Worm (Caenorhabditis elegans) whole organism, mixed stage, embryonic: ENCODE results near the gene srx-31.
"Not testable (repeated sequence)": the region's sequence is repeated elsewhere in the genome, so short reads cannot be mapped to it uniquely, and the experiment has no call there.

ENCODE experiments used
- M03D4.4 ChIP-seq: sonication (generic microtip); optimal IDR thresholded peaks from 2 replicates; lab custom pipeline; 2017; ENCODE audit warnings: mild to moderate bottlenecking, missing genetic modification characterization, missing compliant biosample characterization
- bed-3 ChIP-seq: fragments of 200-800 bp; sonication (Bioruptor generic); optimal IDR thresholded peaks from 3 replicates; lab custom pipeline; 2018; ENCODE audit warnings: mild to moderate bottlenecking, missing genetic modification characterization, moderate library complexity, missing compliant biosample characterization
- blmp-1 ChIP-seq: fragments of 150-350 bp; optimal IDR thresholded peaks from 2 replicates; lab custom pipeline; 2014; ENCODE audit warnings: missing biosample characterization, missing genetic modification characterization
- ceh-39 ChIP-seq: fragments of 150-350 bp; optimal IDR thresholded peaks from 2 replicates; lab custom pipeline; 2014; ENCODE audit warnings: missing biosample characterization, missing genetic modification characterization
- ceh-43 ChIP-seq: fragments of 200-800 bp; sonication (Bioruptor generic); optimal IDR thresholded peaks from 2 replicates; lab custom pipeline; 2018; ENCODE audit warnings: mild to moderate bottlenecking, missing genetic modification characterization, moderate library complexity, missing compliant biosample characterization
- ceh-83 ChIP-seq: fragments of 200-800 bp; sonication (Bioruptor generic); optimal IDR thresholded peaks from 2 replicates; lab custom pipeline; 2018; ENCODE audit warnings: mild to moderate bottlenecking, missing genetic modification characterization, missing compliant biosample characterization
- drap-1 ChIP-seq: fragments of 200-800 bp; sonication (Bioruptor generic); optimal IDR thresholded peaks from 3 replicates; lab custom pipeline; 2018; ENCODE audit warnings: mild to moderate bottlenecking, missing genetic modification characterization, missing compliant biosample characterization
- elt-1 ChIP-seq: sonication (generic microtip); optimal IDR thresholded peaks from 2 replicates; lab custom pipeline; 2017; ENCODE audit warnings: missing genetic modification characterization, mild to moderate bottlenecking, missing compliant biosample characterization, antibody characterized with exemption, moderate library complexity, borderline replicate concordance; ENCODE audit not compliant: insufficient read depth
- elt-3 ChIP-seq: fragments of 150-350 bp; optimal IDR thresholded peaks from 2 replicates; lab custom pipeline; 2014; ENCODE audit warnings: missing biosample characterization, missing genetic modification characterization
- flh-1 ChIP-seq: fragments of 200-800 bp; sonication (Bioruptor generic); optimal IDR thresholded peaks from 2 replicates; lab custom pipeline; 2018; ENCODE audit warnings: mild to moderate bottlenecking, missing genetic modification characterization, moderate library complexity, missing compliant biosample characterization
- ham-2 ChIP-seq: fragments of 200-800 bp; sonication (Bioruptor generic); optimal IDR thresholded peaks from 2 replicates; lab custom pipeline; 2018; ENCODE audit warnings: mild to moderate bottlenecking, missing genetic modification characterization, missing compliant biosample characterization
- lin-13 ChIP-seq: fragments of 150-350 bp; optimal IDR thresholded peaks from 2 replicates; lab custom pipeline; 2014; ENCODE audit warnings: missing biosample characterization, missing genetic modification characterization
- lin-32 ChIP-seq: fragments of 200-800 bp; sonication (Bioruptor generic); optimal IDR thresholded peaks from 2 replicates; lab custom pipeline; 2018; ENCODE audit warnings: mild to moderate bottlenecking, missing genetic modification characterization, missing compliant biosample characterization
- lsy-2 ChIP-seq: fragments of 150-350 bp; optimal IDR thresholded peaks from 2 replicates; lab custom pipeline; 2014; ENCODE audit warnings: missing biosample characterization, missing genetic modification characterization
- mab-5 ChIP-seq: fragments of 150-350 bp; optimal IDR thresholded peaks from 2 replicates; lab custom pipeline; 2014; ENCODE audit warnings: missing biosample characterization, missing genetic modification characterization
- mep-1 ChIP-seq: fragments of 150-350 bp; optimal IDR thresholded peaks from 2 replicates; lab custom pipeline; 2017; ENCODE audit warnings: missing biosample characterization, missing genetic modification reagents, missing genetic modification characterization, inconsistent platforms
- mls-2 ChIP-seq: sonication (generic microtip); optimal IDR thresholded peaks from 2 replicates; lab custom pipeline; 2016; ENCODE audit warnings: mild to moderate bottlenecking, missing genetic modification characterization, moderate library complexity, missing compliant biosample characterization
- nhr-2 ChIP-seq: fragments of 150-350 bp; optimal IDR thresholded peaks from 2 replicates; lab custom pipeline; 2014; ENCODE audit warnings: missing biosample characterization, missing genetic modification characterization
- nhr-237 ChIP-seq: fragments of 150-350 bp; optimal IDR thresholded peaks from 2 replicates; lab custom pipeline; 2014; ENCODE audit warnings: missing biosample characterization, missing genetic modification characterization
- nhr-28 ChIP-seq: fragments of 150-350 bp; optimal IDR thresholded peaks from 2 replicates; lab custom pipeline; 2014; ENCODE audit warnings: missing biosample characterization, missing genetic modification characterization
- nhr-76 ChIP-seq: sonication (generic microtip); optimal IDR thresholded peaks from 2 replicates; lab custom pipeline; 2017; ENCODE audit warnings: missing biosample characterization, missing genetic modification characterization
- pha-4 ChIP-seq: fragments of 150-350 bp; optimal IDR thresholded peaks from 2 replicates; lab custom pipeline; 2018; ENCODE audit warnings: missing biosample characterization, missing genetic modification reagents, missing genetic modification characterization
- sem-2 ChIP-seq: fragments of 200-800 bp; sonication (Bioruptor generic); optimal IDR thresholded peaks from 2 replicates; lab custom pipeline; 2018; ENCODE audit warnings: mild to moderate bottlenecking, missing genetic modification characterization, missing compliant biosample characterization
- snpc-4 ChIP-seq: fragments of 150-350 bp; optimal IDR thresholded peaks from 2 replicates; lab custom pipeline; 2014; ENCODE audit warnings: missing biosample characterization, missing genetic modification characterization
- sptf-1 ChIP-seq: sonication (generic microtip); optimal IDR thresholded peaks from 2 replicates; lab custom pipeline; 2017; ENCODE audit warnings: mild to moderate bottlenecking, missing genetic modification characterization, moderate library complexity, missing compliant biosample characterization
- tbx-8 ChIP-seq: fragments of 200-800 bp; sonication (Bioruptor generic); optimal IDR thresholded peaks from 2 replicates; lab custom pipeline; 2018; ENCODE audit warnings: mild to moderate bottlenecking, missing genetic modification characterization, moderate library complexity, missing compliant biosample characterization
- unc-120 ChIP-seq: sonication (generic microtip); optimal IDR thresholded peaks from 2 replicates; lab custom pipeline; 2017; ENCODE audit warnings: missing genetic modification characterization, missing compliant biosample characterization; ENCODE audit not compliant: poor library complexity, severe bottlenecking
- unc-39 ChIP-seq: fragments of 150-350 bp; optimal IDR thresholded peaks from 2 replicates; lab custom pipeline; 2014; ENCODE audit warnings: missing biosample characterization, missing genetic modification characterization
- unc-62 ChIP-seq: fragments of 150-350 bp; optimal IDR thresholded peaks from 2 replicates; lab custom pipeline; 2014; ENCODE audit warnings: missing biosample characterization, missing genetic modification reagents, missing genetic modification characterization
- zip-8 ChIP-seq: fragments of 150-350 bp; optimal IDR thresholded peaks from 2 replicates; lab custom pipeline; 2014; ENCODE audit warnings: missing biosample characterization, missing genetic modification characterization

srx-31 gene

DNA sequence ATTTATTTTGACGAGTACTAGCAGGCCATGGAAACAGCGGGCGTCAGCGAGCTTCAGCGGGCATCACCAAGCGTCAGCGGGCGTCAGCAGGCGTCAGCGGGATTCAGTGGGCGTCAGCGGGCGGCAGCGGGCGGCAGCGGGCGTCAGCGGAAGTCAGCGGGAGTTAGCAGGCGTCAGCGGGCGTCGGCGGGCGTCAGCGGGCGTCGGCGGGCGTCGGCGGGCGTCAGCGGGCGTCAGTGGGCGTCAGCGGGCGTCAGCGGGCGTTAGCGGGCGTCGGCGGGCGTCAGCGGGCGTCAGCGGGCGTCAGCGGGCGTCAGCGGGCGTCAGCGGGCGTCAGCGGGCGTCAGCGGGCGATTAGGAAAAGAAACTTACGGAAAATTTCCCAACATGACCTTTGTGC lies 19.8 kb upstream of the srx-31 start:
- no peak for TF ChIP-seq M03D4.4 (tag; lab: Kevin White, UChicago)
- TF ChIP-seq drap-1 (GFP tag; lab: Kevin White, UChicago): no peak
- TF ChIP-seq ceh-83: no peak
- TF ChIP-seq unc-39 (tag; lab: Kevin White, UChicago): no peak
- no peak for TF ChIP-seq snpc-4
- TF ChIP-seq flh-1 (GFP tag; lab: Kevin White, UChicago): no peak
- no peak for TF ChIP-seq unc-62 (GFP tag; lab: Kevin White, UChicago)
- no peak for TF ChIP-seq mep-1 (tag; lab: Kevin White, UChicago)
- TF ChIP-seq lsy-2 (tag; lab: Kevin White, UChicago): no peak
- no peak for TF ChIP-seq nhr-28
- no peak for TF ChIP-seq elt-3 (tag; lab: Kevin White, UChicago)

ce11 chrV:838984-839471 lies 16.2 kb upstream of the srx-31 start, which contains the start of the genes K09C6.7 and K09C6.10:
K09C6.7 (minus strand) TSS chrV:839084.
K09C6.10 (plus strand) TSS chrV:839421.
- not testable (repeated sequence) for TF ChIP-seq nhr-237 (tag; lab: Kevin White, UChicago); mls-2 (tag; lab: Kevin White, UChicago); snpc-4

DNA sequence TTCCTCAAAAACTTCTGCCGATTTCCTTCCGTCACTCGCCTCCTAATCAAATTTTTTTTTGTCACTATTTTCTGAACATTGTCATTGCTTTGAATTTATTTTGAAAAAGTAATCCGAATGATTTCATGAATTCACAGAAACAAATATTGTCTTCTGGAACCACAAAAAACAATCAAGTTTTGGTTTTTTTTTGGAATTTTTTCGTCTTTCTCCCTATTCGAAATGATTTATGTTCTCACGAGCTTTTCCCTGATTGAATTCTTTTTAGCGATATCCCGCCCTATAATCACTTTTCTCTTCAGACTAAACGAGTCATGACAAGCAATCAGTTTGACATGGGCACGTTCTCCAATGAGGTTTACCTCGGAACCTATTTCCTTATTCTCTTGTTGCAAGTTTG lies 10.5 kb upstream of the srx-31 start, which contains the start of gene F41H8.1:
TSS of gene F41H8.1 (plus strand) at position 301 of the 400 bp plus-strand sequence.
- TF ChIP-seq flh-1 (GFP tag; lab: Kevin White, UChicago) (no peak), tbx-8 (GFP tag; lab: Kevin White, UChicago) (no peak), M03D4.4 (tag; lab: Kevin White, UChicago) (no peak), snpc-4 (no peak), lsy-2 (tag; lab: Kevin White, UChicago) (no peak), blmp-1 (tag; lab: Kevin White, UChicago) (no peak), lin-13 (tag; lab: Kevin White, UChicago) (no peak), elt-1 (tag; lab: Kevin White, UChicago) (no peak), zip-8 (tag; lab: Kevin White, UChicago) (no peak)
- TF ChIP-seq, all 35 proteins: peak for 0

ce11 chrV:826097-826496 lies 3.3 kb upstream of the srx-31 start, which contains the start of gene F41H8.2:
F41H8.2 (plus strand) TSS chrV:826397.
- no peak for TF ChIP-seq ceh-39 (tag; lab: Kevin White, UChicago)
- TF ChIP-seq nhr-28: no peak
- TF ChIP-seq flh-1 (GFP tag; lab: Kevin White, UChicago): no peak
- TF ChIP-seq unc-120 (tag; lab: Kevin White, UChicago): no peak
- no peak for TF ChIP-seq pha-4 (tag; lab: Kevin White, UChicago)
- no peak for TF ChIP-seq nhr-2 (tag; lab: Kevin White, UChicago)
- no peak for TF ChIP-seq elt-3 (tag; lab: Kevin White, UChicago)
- TF ChIP-seq sptf-1 (tag; lab: Kevin White, UChicago): no peak
- TF ChIP-seq bed-3 (GFP tag; lab: Kevin White, UChicago): no peak
- TF ChIP-seq drap-1 (GFP tag; lab: Kevin White, UChicago): no peak
- TF ChIP-seq zip-8 (tag; lab: Kevin White, UChicago): no peak
- TF ChIP-seq nhr-76 (tag; lab: Kevin White, UChicago): no peak
- no peak for TF ChIP-seq sem-2 (GFP tag; lab: Kevin White, UChicago)
- TF ChIP-seq lin-32 (GFP tag; lab: Kevin White, UChicago): no peak
- no peak for TF ChIP-seq snpc-4
- TF ChIP-seq mab-5: no peak
- no peak for TF ChIP-seq tbx-8 (GFP tag; lab: Kevin White, UChicago)
- TF ChIP-seq lsy-2 (tag; lab: Kevin White, UChicago): no peak
- no peak for TF ChIP-seq ham-2

DNA sequence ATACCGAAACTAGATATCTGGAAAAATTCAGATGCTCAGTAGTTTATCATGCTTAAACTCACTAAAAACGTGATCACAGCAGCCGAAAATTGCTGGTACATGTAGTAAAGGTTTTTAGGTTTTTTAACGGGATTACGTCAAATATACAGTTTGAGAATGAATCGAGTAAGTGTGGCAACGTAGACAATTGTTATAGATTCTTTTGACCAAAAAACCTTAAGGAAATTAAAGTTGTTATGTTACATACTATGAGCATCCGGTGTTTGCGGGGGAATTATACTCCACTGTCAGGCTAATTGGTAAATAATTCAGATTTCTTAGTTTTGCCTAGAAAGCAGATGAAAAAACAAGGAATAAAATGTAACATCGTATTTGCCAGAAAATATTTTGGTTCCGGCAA lies 2.2 kb downstream of the srx-31 start, which contains the start of gene srx-32:
TSS of gene srx-32 (minus strand) at position 101 of the 400 bp plus-strand sequence.
- TF ChIP-seq drap-1 (GFP tag; lab: Kevin White, UChicago); ceh-43; zip-8 (tag; lab: Kevin White, UChicago): not testable (repeated sequence)
